Fruit fly (Drosophila melanogaster) whole organism, embryonic: ENCODE measurements around the gene RpL8.

Experiments used
- CG1024 ChIP-seq: fragments of 200-800 bp; sonication (Bioruptor generic); IDR thresholded peaks from 2 replicates; pipeline ENCODE4 v1.3.6; 2022; ENCODE audit warnings: missing biosample characterization, missing genetic modification characterization
- CG10654 ChIP-seq: fragments of 200-800 bp; sonication (Bioruptor generic); optimal IDR thresholded peaks from 2 replicates; lab custom pipeline; 2016; ENCODE audit warnings: missing biosample characterization, missing genetic modification characterization
- CG12391 ChIP-seq: fragments of 200-800 bp; sonication (Bioruptor generic); optimal IDR thresholded peaks from 3 replicates; lab custom pipeline; 2018; ENCODE audit warnings: missing biosample characterization, mild to moderate bottlenecking, missing genetic modification characterization, moderate library complexity
- CG15479 ChIP-seq: fragments of 200-800 bp; sonication (Bioruptor generic); optimal IDR thresholded peaks from 3 replicates; lab custom pipeline; 2019; ENCODE audit warnings: missing biosample characterization, mild to moderate bottlenecking, missing genetic modification characterization, moderate library complexity
- CG16863 ChIP-seq: fragments of 200-800 bp; sonication (Bioruptor generic); optimal IDR thresholded peaks from 3 replicates; lab custom pipeline; 2016; ENCODE audit warnings: missing biosample characterization, missing genetic modification characterization
- CG17829 ChIP-seq: fragments of 200-800 bp; optimal IDR thresholded peaks from 2 replicates; lab custom pipeline; 2019; ENCODE audit warnings: missing biosample characterization, mild to moderate bottlenecking, missing genetic modification characterization, moderate library complexity
- CG2875 ChIP-seq: fragments of 200-800 bp; sonication (Bioruptor generic); optimal IDR thresholded peaks from 2 replicates; lab custom pipeline; 2017; ENCODE audit warnings: missing biosample characterization, mild to moderate bottlenecking, missing genetic modification characterization, missing genetic modification reagents
- CG31365 ChIP-seq: fragments of 200-800 bp; sonication (Bioruptor generic); optimal IDR thresholded peaks from 2 replicates; lab custom pipeline; 2018; ENCODE audit warnings: missing biosample characterization, mild to moderate bottlenecking, missing genetic modification characterization
- CG33213 ChIP-seq: fragments of 200-800 bp; sonication (Bioruptor generic); optimal IDR thresholded peaks from 3 replicates; lab custom pipeline; 2016; ENCODE audit warnings: missing biosample characterization, missing genetic modification characterization
- CG33557 ChIP-seq: fragments of 200-800 bp; sonication (Bioruptor generic); optimal IDR thresholded peaks from 2 replicates; lab custom pipeline; 2019; ENCODE audit warnings: missing biosample characterization, mild to moderate bottlenecking, missing genetic modification characterization, moderate library complexity
- CG34376 ChIP-seq: fragments of 200-800 bp; sonication (Bioruptor generic); optimal IDR thresholded peaks from 2 replicates; lab custom pipeline; 2018; ENCODE audit warnings: missing biosample characterization, mild to moderate bottlenecking, missing genetic modification characterization
- CG7963 ChIP-seq: fragments of 200-800 bp; sonication (Bioruptor generic); IDR thresholded peaks from 3 replicates; pipeline ENCODE4 v1.3.6; 2022; ENCODE audit warnings: missing biosample characterization, missing genetic modification characterization; ENCODE audit not compliant: partially characterized antibody
- CG8290 ChIP-seq, 3 experiments: fragments of 200-800 bp; sonication (Bioruptor generic); optimal IDR thresholded peaks; 2 replicates each; lab custom pipeline; 2016 to 2019; ENCODE audit warnings: missing biosample characterization in 3 of 3, missing genetic modification characterization in 3 of 3, mild to moderate bottlenecking in 2 of 3, moderate library complexity in 1 of 3
- CG8359 ChIP-seq: fragments of 200-800 bp; sonication (Bioruptor generic); optimal IDR thresholded peaks from 2 replicates; lab custom pipeline; 2017; ENCODE audit warnings: missing biosample characterization, mild to moderate bottlenecking, missing genetic modification characterization, borderline replicate concordance
- CTCF ChIP-seq: fragments of 200-800 bp; sonication (Bioruptor generic); optimal IDR thresholded peaks from 2 replicates; lab custom pipeline; 2017; ENCODE audit warnings: missing biosample characterization, mild to moderate bottlenecking, missing genetic modification characterization, moderate library complexity
- E2f2 ChIP-seq: fragments of 200-800 bp; sonication (Bioruptor generic); IDR thresholded peaks from 2 replicates; pipeline ENCODE4 v1.3.6; 2022; ENCODE audit warnings: missing biosample characterization, missing genetic modification characterization
- HLH54F ChIP-seq: fragments of 200-800 bp; sonication (Bioruptor generic); optimal IDR thresholded peaks from 3 replicates; lab custom pipeline; 2016; ENCODE audit warnings: missing biosample characterization, missing genetic modification characterization
- HLHmδ ChIP-seq: fragments of 200-800 bp; sonication (Bioruptor generic); optimal IDR thresholded peaks from 2 replicates; lab custom pipeline; 2018; ENCODE audit warnings: missing biosample characterization, mild to moderate bottlenecking, missing genetic modification characterization, moderate library complexity
- Hr51 ChIP-seq, 2 experiments: fragments of 200-800 bp; sonication (Bioruptor generic); optimal IDR thresholded peaks; 2 replicates in 1 of 2; 3 replicates in 1 of 2; lab custom pipeline; 2016 to 2018; ENCODE audit warnings: missing biosample characterization in 2 of 2, missing genetic modification characterization in 2 of 2, mild to moderate bottlenecking in 1 of 2, moderate library complexity in 1 of 2
- Hsf ChIP-seq: fragments of 200-800 bp; sonication (Bioruptor generic); optimal IDR thresholded peaks from 3 replicates; lab custom pipeline; 2016; ENCODE audit warnings: missing biosample characterization, missing genetic modification characterization
- Nf-YA ChIP-seq: fragments of 200-800 bp; sonication (Bioruptor generic); IDR thresholded peaks from 2 replicates; pipeline ENCODE4 v1.3.6; 2022; ENCODE audit warnings: missing biosample characterization, missing genetic modification characterization
- Rx ChIP-seq: fragments of 200-800 bp; sonication (Bioruptor generic); IDR thresholded peaks from 2 replicates; pipeline ENCODE4 v1.3.6; 2022; ENCODE audit warnings: missing biosample characterization, missing genetic modification characterization
- Sox102F ChIP-seq: fragments of 200-800 bp; sonication (Bioruptor generic); optimal IDR thresholded peaks from 2 replicates; lab custom pipeline; 2018; ENCODE audit warnings: missing biosample characterization, mild to moderate bottlenecking, missing genetic modification characterization, moderate library complexity
- Vsx1 ChIP-seq: fragments of 200-800 bp; sonication (Bioruptor generic); optimal IDR thresholded peaks from 2 replicates; lab custom pipeline; 2017; ENCODE audit warnings: missing biosample characterization, mild to moderate bottlenecking, missing genetic modification characterization, missing genetic modification reagents
- Xrp1 ChIP-seq: fragments of 200-800 bp; sonication (Bioruptor generic); IDR thresholded peaks from 2 replicates; pipeline ENCODE4 v1.3.6; 2022; ENCODE audit warnings: missing biosample characterization, missing genetic modification characterization
- YL-1 ChIP-seq: fragments of 200-800 bp; sonication (Bioruptor generic); optimal IDR thresholded peaks from 3 replicates; lab custom pipeline; 2017; ENCODE audit warnings: missing biosample characterization, mild to moderate bottlenecking, missing genetic modification characterization
- ara ChIP-seq: fragments of 200-800 bp; sonication (Bioruptor generic); IDR thresholded peaks from 2 replicates; pipeline ENCODE4 v1.3.6; 2022; ENCODE audit warnings: missing biosample characterization, missing genetic modification characterization
- az2 ChIP-seq: fragments of 200-800 bp; sonication (Bioruptor generic); optimal IDR thresholded peaks from 3 replicates; lab custom pipeline; 2016; ENCODE audit warnings: missing biosample characterization, missing genetic modification characterization
- bowl ChIP-seq: fragments of 200-800 bp; sonication (Bioruptor generic); IDR thresholded peaks from 2 replicates; pipeline ENCODE4 v1.3.6; 2022; ENCODE audit warnings: missing biosample characterization, missing genetic modification characterization
- ci ChIP-seq: fragments of 200-800 bp; sonication (Bioruptor generic); IDR thresholded peaks from 3 replicates; pipeline ENCODE4 v1.3.6; 2022; ENCODE audit warnings: missing biosample characterization, missing genetic modification characterization
- crp ChIP-seq, 2 experiments: fragments of 200-800 bp; sonication (Bioruptor generic); optimal IDR thresholded peaks; 2 replicates in 1 of 2; 3 replicates in 1 of 2; lab custom pipeline; 2017; ENCODE audit warnings: missing biosample characterization in 2 of 2, missing genetic modification characterization in 2 of 2, mild to moderate bottlenecking in 1 of 2, moderate library complexity in 1 of 2
- dmrt99B ChIP-seq: fragments of 200-800 bp; sonication (Bioruptor generic); optimal IDR thresholded peaks from 2 replicates; lab custom pipeline; 2018; ENCODE audit warnings: missing biosample characterization, mild to moderate bottlenecking, missing genetic modification characterization, moderate library complexity
- en ChIP-seq: fragments of 200-800 bp; sonication (Bioruptor generic); optimal IDR thresholded peaks from 2 replicates; lab custom pipeline; 2016; ENCODE audit warnings: missing biosample characterization, missing genetic modification characterization
- eyg ChIP-seq: fragments of 200-800 bp; sonication (Bioruptor generic); optimal IDR thresholded peaks from 3 replicates; lab custom pipeline; 2016; ENCODE audit warnings: missing biosample characterization, missing genetic modification characterization
- hkb ChIP-seq, 2 experiments: fragments of 200-800 bp in 1 of 2; fragments of >200 bp in 1 of 2; sonication (Bioruptor generic) in 1 of 2; IDR thresholded peaks in 1 of 2; optimal IDR thresholded peaks in 1 of 2; 2 replicates each; pipeline versions ENCODE4 v1.3.6 to Lab custom; 2017 to 2022; ENCODE audit warnings: missing biosample characterization in 1 of 2, missing genetic modification characterization in 1 of 2
- inv ChIP-seq: fragments of 200-800 bp; sonication (Bioruptor generic); IDR thresholded peaks from 2 replicates; pipeline ENCODE4 v1.3.6; 2022; ENCODE audit warnings: missing biosample characterization, missing genetic modification characterization; ENCODE audit not compliant: partially characterized antibody
- jumu ChIP-seq: fragments of 200-800 bp; sonication (Bioruptor generic); optimal IDR thresholded peaks from 3 replicates; lab custom pipeline; 2016; ENCODE audit warnings: missing biosample characterization, missing genetic modification characterization
- nerfin-2 ChIP-seq: fragments of 200-800 bp; sonication (Bioruptor generic); IDR thresholded peaks from 2 replicates; pipeline ENCODE4 v1.3.6; 2022; ENCODE audit warnings: missing biosample characterization, missing genetic modification characterization; ENCODE audit not compliant: partially characterized antibody
- pan ChIP-seq, 4 experiments: fragments of >200 bp in 3 of 4; fragments of 200-800 bp in 1 of 4; sonication (Bioruptor generic) in 1 of 4; optimal IDR thresholded peaks in 3 of 4; IDR thresholded peaks in 1 of 4; 2 replicates each; pipeline versions ENCODE4 v1.3.6 to Lab custom; 2017 to 2022; ENCODE audit warnings: missing biosample characterization in 2 of 4, missing genetic modification characterization in 2 of 4, mixed read lengths in 1 of 4
- pfk ChIP-seq: fragments of 200-800 bp; sonication (Bioruptor generic); optimal IDR thresholded peaks from 2 replicates; lab custom pipeline; 2018; ENCODE audit warnings: missing biosample characterization, mild to moderate bottlenecking, missing genetic modification characterization, moderate library complexity
- pros ChIP-seq: fragments of 200-800 bp; sonication (Bioruptor generic); optimal IDR thresholded peaks from 3 replicates; lab custom pipeline; 2019; ENCODE audit warnings: missing biosample characterization, mild to moderate bottlenecking, missing genetic modification characterization, moderate library complexity
- ro ChIP-seq: fragments of 200-800 bp; sonication (Bioruptor generic); IDR thresholded peaks from 2 replicates; pipeline ENCODE4 v1.3.6; 2022; ENCODE audit warnings: missing biosample characterization, missing genetic modification characterization
- row ChIP-seq: fragments of 200-800 bp; sonication (Bioruptor generic); IDR thresholded peaks from 3 replicates; pipeline ENCODE4 v1.3.6; 2022; ENCODE audit warnings: missing biosample characterization, missing genetic modification characterization
- tgo ChIP-seq: fragments of 200-800 bp; sonication (Bioruptor generic); IDR thresholded peaks from 3 replicates; pipeline ENCODE4 v1.3.6; 2022; ENCODE audit warnings: missing biosample characterization, missing genetic modification characterization
- trem ChIP-seq: fragments of 200-800 bp; optimal IDR thresholded peaks from 3 replicates; lab custom pipeline; 2019; ENCODE audit warnings: missing biosample characterization, mild to moderate bottlenecking, missing genetic modification characterization, moderate library complexity
- unc-4 ChIP-seq: fragments of 200-800 bp; sonication (Bioruptor generic); IDR thresholded peaks from 2 replicates; pipeline ENCODE4 v1.3.6; 2022; ENCODE audit warnings: missing biosample characterization, missing genetic modification characterization; ENCODE audit not compliant: partially characterized antibody
- unpg ChIP-seq: fragments of 200-800 bp; sonication (Bioruptor generic); optimal IDR thresholded peaks from 3 replicates; lab custom pipeline; 2018; ENCODE audit warnings: missing biosample characterization, mild to moderate bottlenecking, missing genetic modification characterization, moderate library complexity
- usp ChIP-seq: fragments of >200 bp; optimal IDR thresholded peaks from 2 replicates; lab custom pipeline; 2017; ENCODE audit warnings: missing biosample characterization, missing genetic modification characterization
- vvl ChIP-seq: fragments of 200-800 bp; sonication (Bioruptor generic); IDR thresholded peaks from 2 replicates; pipeline ENCODE4 v1.3.6; 2022; ENCODE audit warnings: missing biosample characterization, missing genetic modification characterization

The RpL8 gene

DNA sequence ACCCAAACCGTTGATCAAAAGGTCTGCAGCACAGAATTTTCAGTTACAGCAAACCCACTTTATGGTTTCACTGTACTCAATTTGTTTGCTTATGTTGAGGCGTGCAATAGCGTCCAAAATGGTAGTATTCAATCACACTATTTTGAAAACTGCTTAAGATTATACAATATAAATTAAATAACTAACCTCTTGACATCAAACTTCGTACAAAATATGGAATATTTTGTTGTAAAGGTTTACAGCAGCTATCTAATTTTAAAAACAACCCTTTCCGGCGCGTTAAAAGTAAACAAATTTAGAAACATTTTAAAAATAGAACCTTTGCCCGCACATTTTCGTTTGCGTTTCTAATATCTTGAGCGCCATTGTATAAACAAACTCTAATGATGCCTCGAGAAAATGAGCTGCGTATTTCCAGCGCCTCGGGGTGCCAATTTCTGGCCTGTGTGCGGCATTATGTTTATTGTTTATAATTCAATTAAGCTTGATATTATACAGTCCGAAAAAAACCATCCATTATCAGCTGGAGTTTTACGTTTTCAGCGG is 3.6 kb downstream of the RpL8 start (continued):
- TF ChIP-seq CG33557 (GFP tag; lab: Kevin White, UChicago) (no peak), CG33213 (GFP tag; lab: Kevin White, UChicago) (peak; percentile 4), unc-4 (no peak), dmrt99B (tag; lab: Kevin White, UChicago) (no peak), CG10654 (GFP tag; lab: Kevin White, UChicago) (no peak), unpg (GFP tag; lab: Kevin White, UChicago) (peak; percentile 34), Hsf (GFP tag; lab: Kevin White, UChicago) (no peak), CG1024 (GFP tag; lab: Robert Waterston, UW) (no peak), pan (optimal IDR thresholded peaks at IDR 0.05; lab: Kevin White, UChicago) (no peak), pan (GFP tag; optimal IDR thresholded peaks at IDR 0.05 in 1 of 2, IDR thresholded peaks at IDR 0.05 in 1 of 2) (peak in 1 of 2 experiments; percentile 8), Vsx1 (no peak), Sox102F (no peak), eyg (GFP tag; lab: Kevin White, UChicago) (no peak), bowl (no peak), CG17829 (tag; lab: Kevin White, UChicago) (peak; percentile 33), inv (GFP tag; lab: Robert Waterston, UW) (no peak), tgo (no peak), CG2875 (GFP tag; lab: Kevin White, UChicago) (no peak), CG8290 (GFP tag; optimal IDR thresholded peaks at IDR 0.05; lab: Kevin White, UChicago) (no peak), CG8290 (tag; optimal IDR thresholded peaks at IDR 0.05; lab: Kevin White, UChicago) (no peak), Rx (GFP tag; lab: Robert Waterston, UW) (no peak), vvl (GFP tag; lab: Robert Waterston, UW) (no peak), Xrp1 (peak; percentile 22), trem (tag; lab: Kevin White, UChicago) (no peak), jumu (GFP tag; lab: Kevin White, UChicago) (peak; percentile 25), ara (peak; percentile 26; the same call in 1 of the 2 replicates), CG16863 (GFP tag; lab: Kevin White, UChicago) (no peak), en (GFP tag; lab: Kevin White, UChicago) (no peak), E2f2 (GFP tag; lab: Robert Waterston, UW) (no peak), hkb (optimal IDR thresholded peaks at IDR 0.05; lab: Kevin White, UChicago) (no peak), hkb (GFP tag; IDR thresholded peaks at IDR 0.05; lab: Robert Waterston, UW) (0 out of 2 replicates have a peak, but pooled peaks have one; percentile 6), pros (peak; percentile 19), CG15479 (GFP tag; lab: Kevin White, UChicago) (no peak), pfk (no peak), HLHmδ (GFP tag; lab: Kevin White, UChicago) (no peak), CTCF (GFP tag; lab: Kevin White, UChicago) (no peak), ro (GFP tag; lab: Robert Waterston, UW) (no peak), usp (GFP tag; lab: Kevin White, UChicago) (no peak), row (0 out of 3 replicates have a peak, but pooled peaks have one; percentile 5), ci (peak; percentile 37; the same call in 2 of the 3 replicates), CG31365 (tag; lab: Kevin White, UChicago) (no peak), HLH54F (no peak), YL-1 (GFP tag; lab: Kevin White, UChicago) (no peak), CG7963 (GFP tag; lab: Robert Waterston, UW) (no peak), Nf-YA (GFP tag; lab: Robert Waterston, UW) (no peak), crp (GFP tag; optimal IDR thresholded peaks at IDR 0.05; lab: Kevin White, UChicago) (peak in 1 of 2 experiments; percentile 61), CG34376 (GFP tag; lab: Kevin White, UChicago) (no peak), az2 (GFP tag; lab: Kevin White, UChicago) (peak; percentile 18), nerfin-2 (GFP tag; lab: Robert Waterston, UW) (no peak), CG12391 (tag; lab: Kevin White, UChicago) (peak; percentile 2), CG8359 (GFP tag; lab: Kevin White, UChicago) (no peak), Hr51 (GFP tag; optimal IDR thresholded peaks at IDR 0.05; lab: Kevin White, UChicago) (peak in 1 of 2 experiments; percentile 3)
